Worm (Caenorhabditis elegans): ENCODE data around the gene fbxa-102.

DNA sequence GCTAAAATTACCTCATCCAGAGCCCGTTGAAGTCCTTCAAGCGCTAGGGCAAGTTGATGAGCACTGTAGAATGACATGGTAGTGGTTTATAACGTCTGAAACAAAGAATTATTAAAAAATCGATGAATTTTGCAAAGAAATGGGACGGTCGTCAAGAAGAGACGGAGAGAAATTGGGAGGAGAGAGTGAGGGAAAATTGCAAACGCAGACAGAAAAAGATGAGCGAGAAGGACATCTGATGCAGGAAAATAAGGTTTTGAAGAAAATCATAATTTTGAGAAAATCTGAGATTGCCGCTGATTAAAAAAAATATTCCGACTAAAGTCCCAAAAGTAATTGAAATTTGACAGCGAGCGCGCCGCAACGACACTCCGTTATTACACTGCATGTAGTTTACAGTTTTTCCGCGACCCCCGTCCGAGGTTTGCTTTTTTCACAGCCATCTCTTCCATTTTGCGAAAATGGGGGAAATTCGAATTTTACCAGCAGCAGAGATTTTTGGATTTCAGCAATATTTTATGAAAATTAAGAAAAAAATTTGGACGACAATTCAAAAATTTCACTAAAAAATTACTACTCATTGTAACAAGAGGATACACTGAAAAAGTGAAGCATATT lies 44.8 kb upstream of the fbxa-102 start, which contains the start of gene C18D4.6:
- TF ChIP-seq Y55F3AM.14 (GFP tag; optimal IDR thresholded peaks at IDR 0.05): no peak
- TF ChIP-seq F13H6.1 (tag; optimal IDR thresholded peaks at IDR 0.05): no peak
- TF ChIP-seq R02D3.7 (tag; optimal IDR thresholded peaks at IDR 0.05): no peak
- TF ChIP-seq lsy-2 (tag; optimal IDR thresholded peaks at IDR 0.05): no peak
- no peak for TF ChIP-seq nhr-237 (tag; optimal IDR thresholded peaks at IDR 0.05)
- TF ChIP-seq zag-1 (tag; optimal IDR thresholded peaks at IDR 0.05): no peak
- TF ChIP-seq aly-2 (tag; optimal IDR thresholded peaks at IDR 0.05): no peak
- TF ChIP-seq unc-62 (GFP tag; optimal IDR thresholded peaks at IDR 0.05): no peak
